Fruit fly (Drosophila melanogaster) whole organism, prepupa: ENCODE results near the gene CG42869.

Experiments
- CG31627 ChIP-seq: fragments of 200-800 bp; sonication (Bioruptor generic); optimal IDR thresholded peaks from 3 replicates; lab custom pipeline; 2016; ENCODE audit warnings: missing biosample characterization, missing genetic modification characterization
- CG34406 ChIP-seq: fragments of 200-800 bp; sonication (Bioruptor generic); optimal IDR thresholded peaks from 3 replicates; lab custom pipeline; 2016; ENCODE audit warnings: missing biosample characterization, missing genetic modification characterization
- CG6276 ChIP-seq: fragments of 200-800 bp; sonication (Bioruptor generic); optimal IDR thresholded peaks from 2 replicates; lab custom pipeline; 2017; ENCODE audit warnings: missing biosample characterization, mild to moderate bottlenecking, missing genetic modification characterization
- CG6792 ChIP-seq: fragments of 200-800 bp; sonication (Bioruptor generic); optimal IDR thresholded peaks from 3 replicates; lab custom pipeline; 2016; ENCODE audit warnings: missing biosample characterization, missing genetic modification characterization
- CG6854 ChIP-seq: fragments of 200-800 bp; sonication (Bioruptor generic); optimal IDR thresholded peaks from 2 replicates; lab custom pipeline; 2017; ENCODE audit warnings: missing biosample characterization, mild to moderate bottlenecking, missing genetic modification characterization
- Met ChIP-seq: fragments of 200-800 bp; sonication (Bioruptor generic); optimal IDR thresholded peaks from 3 replicates; lab custom pipeline; 2016; ENCODE audit warnings: missing biosample characterization, missing genetic modification characterization
- OdsH ChIP-seq: fragments of 200-800 bp; sonication (Bioruptor generic); optimal IDR thresholded peaks from 3 replicates; lab custom pipeline; 2016; ENCODE audit warnings: missing biosample characterization, missing genetic modification characterization
- dsx ChIP-seq: fragments of 200-800 bp; optimal IDR thresholded peaks from 3 replicates; lab custom pipeline; 2019; ENCODE audit warnings: missing biosample characterization, mild to moderate bottlenecking, missing genetic modification characterization, moderate library complexity; ENCODE audit not compliant: poor library complexity, severe bottlenecking
- eg ChIP-seq: fragments of 200-800 bp; sonication (Bioruptor generic); IDR thresholded peaks from 3 replicates; pipeline ENCODE4 v1.3.6; 2022; ENCODE audit warnings: missing biosample characterization, missing genetic modification characterization

- TF ChIP-seq CG34406 (no peak), CG6854 (GFP tag; lab: Kevin White, UChicago) (no peak), Met (no peak), eg (no peak), CG31627 (GFP tag; lab: Kevin White, UChicago) (no peak), CG6276 (no peak), dsx (GFP tag; lab: Kevin White, UChicago) (no peak), OdsH (no peak), CG6792 (no peak)
Observed at dm6 chr3R:21777660-21778059, 41.0 kb upstream of the CG42869 start, which contains the start of gene Polr1H.
